Fruit fly (Drosophila melanogaster): ENCODE results near the gene dnd.

Gene dnd

dm6 chr3R:21838505-21838956 lies 48.6 kb downstream of the dnd start (continued):
- no peak for TF ChIP-seq twi (tag; optimal IDR thresholded peaks at IDR 0.05)
- TF ChIP-seq Ssrp (tag; optimal IDR thresholded peaks at IDR 0.05) = peak; percentile 29
- TF ChIP-seq eve (GFP tag; optimal IDR thresholded peaks at IDR 0.05) = peak in 1 of 2 experiments; percentile 83
- TF ChIP-seq CG18262 (tag; optimal IDR thresholded peaks at IDR 0.05) = peak; percentile 65
- 0 out of 2 replicates have a peak, but pooled peaks have one; percentile 8 for TF ChIP-seq CG32767 (GFP tag; IDR thresholded peaks at IDR 0.05)
- peak; percentile 2 for TF ChIP-seq Chrac-16 (GFP tag; optimal IDR thresholded peaks at IDR 0.05)
- TF ChIP-seq CrebB (tag; optimal IDR thresholded peaks at IDR 0.05) = no peak
- peak; percentile 3 for TF ChIP-seq CG17385 (GFP tag; optimal IDR thresholded peaks at IDR 0.05)
- TF ChIP-seq gem (tag; optimal IDR thresholded peaks at IDR 0.05) = peak; percentile 60
- peak; percentile 45 for TF ChIP-seq CG7839 (tag; optimal IDR thresholded peaks at IDR 0.05)
- TF ChIP-seq Sox100B (GFP tag; optimal IDR thresholded peaks at IDR 0.05) = peak; percentile 43
- TF ChIP-seq Mrtf (GFP tag; IDR thresholded peaks at IDR 0.05) = no peak
- peak; percentile 90 for TF ChIP-seq sens (GFP tag)
- TF ChIP-seq CG14441 (GFP tag; IDR thresholded peaks at IDR 0.05) = no peak
- TF ChIP-seq kah (GFP tag; optimal IDR thresholded peaks at IDR 0.05) = no peak
- peak; percentile 22 for TF ChIP-seq Xbp1 (GFP tag; optimal IDR thresholded peaks at IDR 0.05)
- TF ChIP-seq CG8089 (GFP tag; optimal IDR thresholded peaks at IDR 0.05) = peak; percentile 0
- TF ChIP-seq Pdp1 (GFP tag; optimal IDR thresholded peaks at IDR 0.05) = peak; percentile 14 to 18
- TF ChIP-seq nom (GFP tag; optimal IDR thresholded peaks at IDR 0.05) = peak; percentile 29
- peak; percentile 18 for TF ChIP-seq CG16863 (GFP tag; optimal IDR thresholded peaks at IDR 0.05)
- TF ChIP-seq ATbp (GFP tag; optimal IDR thresholded peaks at IDR 0.05) = peak; percentile 13
- TF ChIP-seq CG2712 (tag; optimal IDR thresholded peaks at IDR 0.05) = peak; percentile 29
- peak; percentile 40; the same call in 1 of the 3 replicates for TF ChIP-seq dysf (GFP tag; IDR thresholded peaks at IDR 0.05)
- TF ChIP-seq tio (GFP tag; optimal IDR thresholded peaks at IDR 0.05) = peak; percentile 15
- peak; percentile 8 for TF ChIP-seq Myb (GFP tag; optimal IDR thresholded peaks at IDR 0.05)
- TF ChIP-seq Hmr (GFP tag; optimal IDR thresholded peaks at IDR 0.05) = peak; percentile 4
- peak; percentile 36 for TF ChIP-seq CG15269 (tag; optimal IDR thresholded peaks at IDR 0.05)
- peak in 1 of 3 experiments; percentile 28 for TF ChIP-seq lola (GFP tag; optimal IDR thresholded peaks at IDR 0.05)
- TF ChIP-seq CG3407 (GFP tag; optimal IDR thresholded peaks at IDR 0.05) = no peak
- TF ChIP-seq ranshi (GFP tag; IDR thresholded peaks at IDR 0.05) = 0 out of 2 replicates have a peak, but pooled peaks have one; percentile 11
- TF ChIP-seq jumu (GFP tag; optimal IDR thresholded peaks at IDR 0.05) = peak; percentile 5
- peak; percentile 23 for TF ChIP-seq ewg (GFP tag; optimal IDR thresholded peaks at IDR 0.05)
- peak; percentile 31 for TF ChIP-seq grau (tag; optimal IDR thresholded peaks at IDR 0.05)
- TF ChIP-seq CG7556 (GFP tag; optimal IDR thresholded peaks at IDR 0.05) = peak; percentile 42
- peak; percentile 25 for TF ChIP-seq CG18619 (GFP tag; optimal IDR thresholded peaks at IDR 0.05)
- peak; percentile 3 for TF ChIP-seq shn (GFP tag; optimal IDR thresholded peaks at IDR 0.05)
- TF ChIP-seq Gug (GFP tag; IDR thresholded peaks at IDR 0.05) = no peak
- TF ChIP-seq CG12942 (GFP tag; optimal IDR thresholded peaks at IDR 0.05) = no peak
- TF ChIP-seq vvl (GFP tag; IDR thresholded peaks at IDR 0.05) = peak; percentile 26; the same call in 1 of the 2 replicates
- no peak for TF ChIP-seq hkb (optimal IDR thresholded peaks at IDR 0.05)
- TF ChIP-seq hkb (GFP tag; IDR thresholded peaks at IDR 0.05) = peak; percentile 42; the same call in 1 of the 2 replicates
- TF ChIP-seq CG31441 (GFP tag; IDR thresholded peaks at IDR 0.05) = peak; percentile 56; the same call in 1 of the 2 replicates
- TF ChIP-seq nerfin-1 (tag; optimal IDR thresholded peaks at IDR 0.05) = peak; percentile 14
- no peak for TF ChIP-seq CG6272 (GFP tag; IDR thresholded peaks at IDR 0.05)
- peak; percentile 9 for TF ChIP-seq CG4424 (GFP tag; optimal IDR thresholded peaks at IDR 0.05)
- TF ChIP-seq Hand (GFP tag; optimal IDR thresholded peaks at IDR 0.05) = no peak
- peak in 1 of 2 experiments; percentile 64 for TF ChIP-seq Hr51 (GFP tag; optimal IDR thresholded peaks at IDR 0.05)
- peak; percentile 33 for TF ChIP-seq CG13424 (tag; optimal IDR thresholded peaks at IDR 0.05)
- no peak for TF ChIP-seq CG12769 (tag; optimal IDR thresholded peaks at IDR 0.05)
- TF ChIP-seq CoRest (tag; optimal IDR thresholded peaks at IDR 0.05) = peak; percentile 58

Measured in whole organism, embryonic.